Worm (Caenorhabditis elegans) whole organism, late embryonic: ENCODE data around the gene C16C8.10.

Experiments used
- ama-1 ChIP-seq: fragments of 150-350 bp; optimal IDR thresholded peaks from 2 replicates; lab custom pipeline; 2014
- pax-1 ChIP-seq: fragments of 150-350 bp; optimal IDR thresholded peaks from 2 replicates; lab custom pipeline; 2014; ENCODE audit warnings: missing biosample characterization, missing genetic modification characterization
- pha-4 ChIP-seq: fragments of 150-350 bp; optimal IDR thresholded peaks from 2 replicates; lab custom pipeline; 2018; ENCODE audit warnings: missing biosample characterization, missing genetic modification reagents, missing genetic modification characterization

- TF ChIP-seq ama-1 (no peak), pha-4 (tag; lab: Kevin White, UChicago) (no peak), pax-1 (no peak)
These were observed 19.1 kb downstream of the C16C8.10 start, which contains the start of the genes C16C8.5 and C16C8.16 for ce11 chrII:3445285-3445806.
